Worm (Caenorhabditis elegans) whole organism, young adult: ENCODE results near the gene ZK185.1.

Experiments
- B0035.1 ChIP-seq: sonication (generic microtip); optimal IDR thresholded peaks from 2 replicates; lab custom pipeline; 2016; ENCODE audit warnings: missing genetic modification characterization, mild to moderate bottlenecking, missing compliant biosample characterization, missing genotype, missing genetic modification reagents
- F52B5.7 ChIP-seq: sonication (generic microtip); optimal IDR thresholded peaks from 2 replicates; lab custom pipeline; 2016; ENCODE audit warnings: mild to moderate bottlenecking, missing genetic modification characterization, missing compliant biosample characterization
- F55B11.4 ChIP-seq: sonication (generic microtip); optimal IDR thresholded peaks from 2 replicates; lab custom pipeline; 2016; ENCODE audit warnings: missing compliant biosample characterization, missing genetic modification characterization, borderline replicate concordance; ENCODE audit not compliant: insufficient read depth
- F57C9.4 ChIP-seq: sonication (generic microtip); optimal IDR thresholded peaks from 2 replicates; lab custom pipeline; 2017; ENCODE audit warnings: mild to moderate bottlenecking, missing genetic modification characterization, missing compliant biosample characterization
- T07F8.4 ChIP-seq: sonication (generic microtip); optimal IDR thresholded peaks from 2 replicates; lab custom pipeline; 2016; ENCODE audit warnings: mild to moderate bottlenecking, missing genetic modification characterization, moderate library complexity, missing compliant biosample characterization
- aptf-2 ChIP-seq: fragments of 200-800 bp; sonication (Bioruptor generic); conservative IDR thresholded peaks from 2 replicates; pipeline ENCODE4 v1.3.6; 2022; ENCODE audit warnings: missing genetic modification reagents, missing genetic modification characterization, missing compliant biosample characterization
- athp-1 ChIP-seq: sonication (generic microtip); optimal IDR thresholded peaks from 2 replicates; lab custom pipeline; 2017; ENCODE audit warnings: mild to moderate bottlenecking, missing genetic modification characterization, missing compliant biosample characterization
- bed-1 ChIP-seq: fragments of 200-800 bp; sonication (Bioruptor generic); IDR thresholded peaks from 2 replicates; pipeline ENCODE4 v1.3.6; 2022; ENCODE audit warnings: missing genetic modification reagents, missing genetic modification characterization, missing compliant biosample characterization
- cebp-1 ChIP-seq, 2 experiments: fragments of 200-800 bp in 1 of 2; sonication (Bioruptor generic) in 1 of 2; sonication (generic microtip) in 1 of 2; IDR thresholded peaks in 1 of 2; optimal IDR thresholded peaks in 1 of 2; 2 replicates each; pipeline versions ENCODE4 v1.3.6 to Lab custom; 2017 to 2022; ENCODE audit warnings: missing compliant biosample characterization in 2 of 2, missing genetic modification characterization in 2 of 2, mild to moderate bottlenecking in 1 of 2, missing genetic modification reagents in 1 of 2, moderate library complexity in 1 of 2
- ceh-27 ChIP-seq: fragments of 200-800 bp; sonication (Bioruptor generic); optimal IDR thresholded peaks from 2 replicates; lab custom pipeline; 2018; ENCODE audit warnings: mild to moderate bottlenecking, missing genetic modification characterization, moderate library complexity, missing compliant biosample characterization
- ceh-40 ChIP-seq: fragments of 200-800 bp; sonication (Bioruptor generic); IDR thresholded peaks from 2 replicates; pipeline ENCODE4 v1.3.6; 2022; ENCODE audit warnings: missing genetic modification characterization, missing compliant biosample characterization
- dox-1 ChIP-seq: fragments of 200-800 bp; sonication (Bioruptor generic); IDR thresholded peaks from 2 replicates; pipeline ENCODE4 v1.3.6; 2022; ENCODE audit warnings: missing genetic modification reagents, missing genetic modification characterization, missing compliant biosample characterization
- dpff-1 ChIP-seq: sonication (generic microtip); optimal IDR thresholded peaks from 2 replicates; lab custom pipeline; 2017; ENCODE audit warnings: mild to moderate bottlenecking, missing genetic modification characterization, missing compliant biosample characterization
- dpl-1 ChIP-seq: fragments of 150-350 bp; optimal IDR thresholded peaks from 2 replicates; lab custom pipeline; 2014; ENCODE audit warnings: missing biosample characterization, missing genetic modification reagents, missing genetic modification characterization
- fkh-3 ChIP-seq: sonication (generic microtip); optimal IDR thresholded peaks from 2 replicates; lab custom pipeline; 2016; ENCODE audit warnings: mild to moderate bottlenecking, missing genetic modification characterization, missing compliant biosample characterization
- hmg-1.2 ChIP-seq: fragments of 200-800 bp; sonication (Bioruptor generic); IDR thresholded peaks from 2 replicates; pipeline ENCODE4 v1.3.6; 2022; ENCODE audit warnings: missing genetic modification reagents, missing genetic modification characterization, missing compliant biosample characterization
- hmg-20 ChIP-seq: fragments of 200-800 bp; sonication (Bioruptor generic); IDR thresholded peaks from 2 replicates; pipeline ENCODE4 v1.3.6; 2022; ENCODE audit warnings: missing genetic modification reagents, missing genetic modification characterization, missing compliant biosample characterization
- lag-1 ChIP-seq: fragments of 200-800 bp; sonication (Bioruptor generic); IDR thresholded peaks from 2 replicates; pipeline ENCODE4 v1.3.6; 2022; ENCODE audit warnings: missing genetic modification reagents, missing genetic modification characterization, missing compliant biosample characterization
- lin-35 ChIP-seq, 3 experiments: fragments of 150-350 bp in 2 of 3; sonication (generic microtip) in 1 of 3; optimal IDR thresholded peaks; 2 replicates each; lab custom pipeline; 2014 to 2018; ENCODE audit warnings: missing biosample characterization in 3 of 3, missing genetic modification characterization in 3 of 3, missing genetic modification reagents in 3 of 3
- lir-1 ChIP-seq: fragments of 200-800 bp; sonication (Bioruptor generic); conservative IDR thresholded peaks from 2 replicates; pipeline ENCODE4 v1.3.6; 2022; ENCODE audit warnings: missing genetic modification reagents, missing genetic modification characterization, missing compliant biosample characterization
- madf-10 ChIP-seq: sonication (generic microtip); optimal IDR thresholded peaks from 2 replicates; lab custom pipeline; 2016; ENCODE audit warnings: mild to moderate bottlenecking, missing genetic modification characterization, missing compliant biosample characterization
- madf-6 ChIP-seq: fragments of 200-800 bp; sonication (Bioruptor generic); IDR thresholded peaks from 2 replicates; pipeline ENCODE4 v1.3.6; 2022; ENCODE audit warnings: missing genetic modification reagents, missing genetic modification characterization, missing compliant biosample characterization
- madf-8 ChIP-seq: fragments of 200-800 bp; sonication (Bioruptor generic); conservative IDR thresholded peaks from 2 replicates; pipeline ENCODE4 v1.3.6; 2022; ENCODE audit warnings: missing genetic modification reagents, missing genetic modification characterization, missing compliant biosample characterization
- nfya-2 ChIP-seq: fragments of 200-800 bp; sonication (Bioruptor generic); IDR thresholded peaks from 2 replicates; pipeline ENCODE4 v1.3.6; 2022; ENCODE audit warnings: missing genetic modification reagents, missing genetic modification characterization, missing compliant biosample characterization
- nfyb-1 ChIP-seq: fragments of 200-800 bp; sonication (Bioruptor generic); IDR thresholded peaks from 2 replicates; pipeline ENCODE4 v1.3.6; 2022; ENCODE audit warnings: missing genetic modification reagents, missing genetic modification characterization, missing compliant biosample characterization
- nhr-120 ChIP-seq: fragments of 200-800 bp; sonication (Bioruptor generic); IDR thresholded peaks from 2 replicates; pipeline ENCODE4 v1.3.6; 2022; ENCODE audit warnings: missing genetic modification characterization, missing compliant biosample characterization
- nhr-80 ChIP-seq: sonication (generic microtip); optimal IDR thresholded peaks from 2 replicates; lab custom pipeline; 2016; ENCODE audit warnings: missing genetic modification characterization, missing compliant biosample characterization
- sea-2 ChIP-seq: fragments of 200-800 bp; sonication (Bioruptor generic); IDR thresholded peaks from 2 replicates; pipeline ENCODE4 v1.3.6; 2022; ENCODE audit warnings: missing genetic modification characterization, missing compliant biosample characterization
- snpc-1.3 ChIP-seq: sonication (generic microtip); optimal IDR thresholded peaks from 2 replicates; lab custom pipeline; 2017; ENCODE audit warnings: missing genetic modification characterization, mild to moderate bottlenecking, missing compliant biosample characterization, antibody characterized with exemption, moderate library complexity, missing genotype, missing genetic modification reagents; ENCODE audit not compliant: insufficient read depth
- snpc-4 ChIP-seq, 5 experiments: fragments of 150-350 bp in 1 of 5; sonication (generic microtip) in 4 of 5; optimal IDR thresholded peaks; 2 replicates each; lab custom pipeline; 2014 to 2018; ENCODE audit warnings: missing genetic modification characterization in 5 of 5, missing biosample characterization in 3 of 5, antibody characterized with exemption in 2 of 5, mild to moderate bottlenecking in 2 of 5, missing compliant biosample characterization in 2 of 5, missing genotype in 2 of 5, moderate library complexity in 2 of 5, missing genetic modification reagents in 1 of 5
- sptf-2 ChIP-seq: fragments of 200-800 bp; sonication (Bioruptor generic); optimal IDR thresholded peaks from 2 replicates; lab custom pipeline; 2018; ENCODE audit warnings: mild to moderate bottlenecking, missing genetic modification characterization, missing compliant biosample characterization
- tbx-9 ChIP-seq: sonication (generic microtip); optimal IDR thresholded peaks from 2 replicates; lab custom pipeline; 2016; ENCODE audit warnings: borderline replicate concordance, missing genetic modification characterization, inconsistent platforms, missing compliant biosample characterization
- unc-130 ChIP-seq: sonication (generic microtip); optimal IDR thresholded peaks from 2 replicates; lab custom pipeline; 2016; ENCODE audit warnings: missing genetic modification reagents, missing genetic modification characterization, missing compliant biosample characterization
- zim-3 ChIP-seq: sonication (generic microtip); optimal IDR thresholded peaks from 2 replicates; lab custom pipeline; 2017; ENCODE audit warnings: mild to moderate bottlenecking, missing genetic modification characterization, moderate library complexity, missing compliant biosample characterization
- ztf-22 ChIP-seq: fragments of 200-800 bp; sonication (Bioruptor generic); optimal IDR thresholded peaks from 2 replicates; lab custom pipeline; 2018; ENCODE audit warnings: mild to moderate bottlenecking, missing genetic modification characterization, moderate library complexity, missing compliant biosample characterization
- ztf-25 ChIP-seq: fragments of 200-800 bp; sonication (Bioruptor generic); IDR thresholded peaks from 2 replicates; pipeline ENCODE4 v1.3.6; 2022; ENCODE audit warnings: missing genetic modification reagents, missing genetic modification characterization, missing compliant biosample characterization

Gene ZK185.1

ce11 chrIV:4585991-4586390 is 37.6 kb downstream of the ZK185.1 start:
- TF ChIP-seq F52B5.7 (tag; lab: Kevin White, UChicago) (no peak), dpff-1 (tag; lab: Kevin White, UChicago) (no peak), ztf-25 (no peak), tbx-9 (tag; lab: Kevin White, UChicago) (no peak), nfyb-1 (no peak), madf-6 (GFP tag; lab: Robert Waterston, UW) (no peak), ztf-22 (GFP tag; lab: Kevin White, UChicago) (no peak), ceh-40 (GFP tag; lab: Robert Waterston, UW) (no peak), snpc-4 (GFP tag; optimal IDR thresholded peaks at IDR 0.05; lab: Kevin White, UChicago) (no peak), snpc-4 (tag; optimal IDR thresholded peaks at IDR 0.05; lab: Kevin White, UChicago) (no peak)

- TF ChIP-seq nfya-2 (GFP tag; lab: Robert Waterston, UW) (no peak), ceh-27 (GFP tag; lab: Kevin White, UChicago) (no peak), zim-3 (tag; lab: Kevin White, UChicago) (no peak), cebp-1 (GFP tag; IDR thresholded peaks at IDR 0.05; lab: Robert Waterston, UW) (no peak), cebp-1 (tag; optimal IDR thresholded peaks at IDR 0.05; lab: Kevin White, UChicago) (no peak), unc-130 (GFP tag; lab: Kevin White, UChicago) (no peak), hmg-1.2 (no peak), fkh-3 (tag; lab: Kevin White, UChicago) (no peak), B0035.1 (tag; lab: Kevin White, UChicago) (no peak), T07F8.4 (no peak), dox-1 (no peak), lin-35 (GFP tag; optimal IDR thresholded peaks at IDR 0.05; lab: Kevin White, UChicago) (no peak), lag-1 (GFP tag; lab: Robert Waterston, UW) (no peak), bed-1 (GFP tag; lab: Robert Waterston, UW) (no peak), aptf-2 (GFP tag; lab: Robert Waterston, UW) (no peak), lir-1 (no peak), madf-8 (GFP tag; lab: Robert Waterston, UW) (no peak), sea-2 (GFP tag; lab: Robert Waterston, UW) (no peak), nhr-120 (GFP tag; lab: Robert Waterston, UW) (no peak)
- TF ChIP-seq, all 124 proteins: peak for 0
Measured at ce11 chrIV:4587532-4587931, 39.2 kb downstream of the ZK185.1 start.

ce11 chrIV:4588408-4588807 is 40.1 kb downstream of the ZK185.1 start:
- TF ChIP-seq madf-10 (tag; lab: Kevin White, UChicago) (no peak), F55B11.4 (tag; lab: Kevin White, UChicago) (no peak), nfyb-1 (no peak), bed-1 (GFP tag; lab: Robert Waterston, UW) (no peak)

- no peak for TF ChIP-seq hmg-20 (GFP tag; lab: Robert Waterston, UW)
Measured at ce11 chrIV:4596824-4597223, 48.5 kb downstream of the ZK185.1 start, which contains the start of gene F19C7.3. Gene F19C7.3 (plus strand): TSS chrIV:4597124.

- TF ChIP-seq lag-1 (GFP tag; lab: Robert Waterston, UW) = no peak
- TF ChIP-seq snpc-1.3 (tag; lab: Kevin White, UChicago) = no peak
- peak; percentile 20 for TF ChIP-seq nhr-80
- TF ChIP-seq athp-1 = no peak
- no peak for TF ChIP-seq F57C9.4 (tag; lab: Kevin White, UChicago)
- no peak for TF ChIP-seq ztf-22 (GFP tag; lab: Kevin White, UChicago)
- TF ChIP-seq sptf-2 (GFP tag; lab: Kevin White, UChicago) = no peak
- TF ChIP-seq dpl-1 = no peak
- TF ChIP-seq, all 124 proteins: peak for 1
Measured at ce11 chrIV:4599352-4600004, 51.1 kb downstream of the ZK185.1 start, which contains the start of gene F19C7.2. Gene F19C7.2 (plus strand): TSS chrIV:4599954.
